Worm (Caenorhabditis elegans): ENCODE results near the gene vha-6.

vha-6 gene

DNA sequence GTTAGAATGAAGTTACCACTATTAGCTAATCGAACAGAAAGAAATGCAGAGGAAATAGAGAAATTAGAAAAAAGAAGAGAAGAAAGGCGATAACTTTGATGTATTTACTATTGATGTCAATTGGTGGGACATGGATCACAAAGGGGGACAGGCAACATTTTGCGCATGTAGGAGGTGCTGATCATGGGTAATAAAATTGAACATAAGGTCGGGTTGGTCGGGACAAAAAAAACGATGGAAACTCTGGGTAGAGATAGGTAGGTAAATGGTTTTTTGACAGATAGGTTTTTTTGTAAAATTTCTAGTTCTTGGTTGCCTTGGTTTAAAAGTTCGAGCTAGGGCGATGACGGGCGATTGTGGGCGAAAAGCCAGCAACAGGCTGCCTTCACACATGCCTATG is 47.4 kb downstream of the vha-6 start, which contains the start of gene shn-1:
shn-1 (minus strand) TSS at position 101 of the 400 bp plus-strand sequence.
- TF ChIP-seq W03F9.2 (tag; optimal IDR thresholded peaks at IDR 0.05): no peak
- no peak for TF ChIP-seq dao-5 (tag; optimal IDR thresholded peaks at IDR 0.05)
- no peak for TF ChIP-seq him-1 (tag; optimal IDR thresholded peaks at IDR 0.05)

DNA sequence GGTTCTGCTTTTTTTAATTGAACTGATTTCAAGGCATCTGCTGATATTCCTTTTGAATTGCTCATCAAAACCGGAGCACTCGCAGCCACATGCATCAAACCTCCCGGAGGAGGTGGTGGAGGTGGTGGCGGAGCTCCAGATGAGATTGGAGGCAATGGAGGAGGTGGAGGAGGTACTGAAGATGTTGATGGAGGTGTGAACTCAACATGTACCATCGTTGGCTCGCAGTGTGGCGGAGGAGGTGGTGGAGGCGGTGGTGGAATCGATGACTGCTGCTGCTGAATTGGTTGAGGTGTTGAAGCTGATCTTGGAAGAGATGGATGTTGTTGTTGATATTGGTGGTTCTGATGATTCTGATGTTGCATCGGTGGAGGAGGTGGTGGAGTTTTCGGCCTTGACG is 51.3 kb downstream of the vha-6 start:
- no peak for TF ChIP-seq W03F9.2 (tag; optimal IDR thresholded peaks at IDR 0.05)
- no peak for TF ChIP-seq dao-5 (tag; optimal IDR thresholded peaks at IDR 0.05)
- TF ChIP-seq him-1 (tag; optimal IDR thresholded peaks at IDR 0.05): no peak

Data from whole organism, L4/young adult.